Worm (Caenorhabditis elegans): Measurements from ENCODE around the gene frpr-17.

Gene frpr-17

DNA sequence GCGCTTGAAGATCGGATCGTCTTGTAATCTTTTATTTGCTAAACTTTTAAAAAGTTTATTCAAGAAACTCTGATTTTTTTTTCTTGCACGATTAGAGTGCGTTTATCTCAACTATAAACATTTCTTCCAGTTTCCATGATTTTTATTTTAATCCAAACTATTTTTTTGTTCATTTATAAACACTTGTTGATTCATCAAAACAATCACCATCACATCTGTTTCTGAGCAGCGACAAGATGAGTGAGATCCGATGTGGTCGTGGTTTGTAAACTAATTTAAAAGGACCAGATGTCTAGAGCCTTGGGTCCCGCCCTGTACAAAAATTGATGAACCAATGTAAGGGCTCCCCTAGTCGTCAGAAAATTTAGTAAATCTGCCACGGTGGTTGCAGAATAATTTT, 4.7 kb upstream of the frpr-17 start:
- no peak for TF ChIP-seq tab-1 (GFP tag; IDR thresholded peaks at IDR 0.05)
- TF ChIP-seq cog-1 (tag; optimal IDR thresholded peaks at IDR 0.05), result no peak
- TF ChIP-seq T22C8.4 (GFP tag; IDR thresholded peaks at IDR 0.05), result no peak
- no peak for TF ChIP-seq ztf-23 (GFP tag; IDR thresholded peaks at IDR 0.05)
- no peak for TF ChIP-seq ref-1 (GFP tag; conservative IDR thresholded peaks at IDR 0.05)
- no peak for TF ChIP-seq flt-1 (GFP tag; IDR thresholded peaks at IDR 0.05)
- no peak for TF ChIP-seq ztf-29 (GFP tag; IDR thresholded peaks at IDR 0.05)
- no peak for TF ChIP-seq med-1 (GFP tag; optimal IDR thresholded peaks at IDR 0.05; ENCODE audit: insufficient read depth)
- TF ChIP-seq klf-2 (GFP tag; conservative IDR thresholded peaks at IDR 0.05), result no peak

ce11 chrX:14412774-14413173, 6.9 kb downstream of the frpr-17 start, which contains the start of gene fbxa-179:
fbxa-179 (minus strand) TSS chrX:14412874.
- TF ChIP-seq T22C8.4 (GFP tag; IDR thresholded peaks at IDR 0.05) (no peak), tab-1 (GFP tag; IDR thresholded peaks at IDR 0.05) (no peak), ztf-29 (GFP tag; IDR thresholded peaks at IDR 0.05) (no peak), ztf-23 (GFP tag; IDR thresholded peaks at IDR 0.05) (no peak), flt-1 (GFP tag; IDR thresholded peaks at IDR 0.05) (no peak), cog-1 (tag; optimal IDR thresholded peaks at IDR 0.05) (no peak), ref-1 (GFP tag; conservative IDR thresholded peaks at IDR 0.05) (no peak), med-1 (GFP tag; optimal IDR thresholded peaks at IDR 0.05; ENCODE audit: insufficient read depth) (no peak), klf-2 (GFP tag; conservative IDR thresholded peaks at IDR 0.05) (no peak)

DNA sequence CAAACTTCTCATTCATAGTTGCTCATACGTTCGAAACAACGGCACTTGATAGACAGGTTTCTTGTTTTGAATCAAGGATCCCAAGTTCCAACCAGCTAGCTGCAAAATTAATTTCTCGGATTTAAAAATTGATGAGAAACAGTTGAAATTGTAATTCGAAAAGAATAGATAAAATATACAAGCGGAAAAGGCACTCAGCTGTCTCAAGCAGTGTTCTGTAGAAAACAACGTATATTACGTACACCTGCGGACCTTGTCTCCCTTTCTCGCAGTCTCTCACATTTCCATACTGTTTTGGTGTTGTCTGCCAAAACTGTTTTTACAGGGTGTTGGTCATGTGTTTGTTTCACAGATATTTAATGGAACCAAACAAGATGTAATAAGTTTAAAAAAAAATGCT, 9.7 kb downstream of the frpr-17 start, which contains the start of gene F23D12.10:
Gene F23D12.10, minus strand, starts transcription at position 101 of the 400 bp plus-strand sequence.
- TF ChIP-seq ztf-23 (GFP tag; IDR thresholded peaks at IDR 0.05) (no peak), ref-1 (GFP tag; conservative IDR thresholded peaks at IDR 0.05) (no peak), ztf-29 (GFP tag; IDR thresholded peaks at IDR 0.05) (no peak), med-1 (GFP tag; optimal IDR thresholded peaks at IDR 0.05; ENCODE audit: insufficient read depth) (no peak), flt-1 (GFP tag; IDR thresholded peaks at IDR 0.05) (no peak)

ce11 chrX:14421529-14421982, 15.6 kb downstream of the frpr-17 start, which contains the start of gene F23D12.2:
F23D12.2 (minus strand) TSS chrX:14421579.
- no peak for TF ChIP-seq med-1 (GFP tag; optimal IDR thresholded peaks at IDR 0.05; ENCODE audit: insufficient read depth)
- TF ChIP-seq T22C8.4 (GFP tag; IDR thresholded peaks at IDR 0.05), result no peak
- TF ChIP-seq ztf-23 (GFP tag; IDR thresholded peaks at IDR 0.05), result no peak
- no peak for TF ChIP-seq cog-1 (tag; optimal IDR thresholded peaks at IDR 0.05)
- no peak for TF ChIP-seq flt-1 (GFP tag; IDR thresholded peaks at IDR 0.05)
- TF ChIP-seq tab-1 (GFP tag; IDR thresholded peaks at IDR 0.05), result no peak
- TF ChIP-seq ztf-29 (GFP tag; IDR thresholded peaks at IDR 0.05), result no peak
- TF ChIP-seq klf-2 (GFP tag; conservative IDR thresholded peaks at IDR 0.05), result no peak
- no peak for TF ChIP-seq ref-1 (GFP tag; conservative IDR thresholded peaks at IDR 0.05)

DNA sequence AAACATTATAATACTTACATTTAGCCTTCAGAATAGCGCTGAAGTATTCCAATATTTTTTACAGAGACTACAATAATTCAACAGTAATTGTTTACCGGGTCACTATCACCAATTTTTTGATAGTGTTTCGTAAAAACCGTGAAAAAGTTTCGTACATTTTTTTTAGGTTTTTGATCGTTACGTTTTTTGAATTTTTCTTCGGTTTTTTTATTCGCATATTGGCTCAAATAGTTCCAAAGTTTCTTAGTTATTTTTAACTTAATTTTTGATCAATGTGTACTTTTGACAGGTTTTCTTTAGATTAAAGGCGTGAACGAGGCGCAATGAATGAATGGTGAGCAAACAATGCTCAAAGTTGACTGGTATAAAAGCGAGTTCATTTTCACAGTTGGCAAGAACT, 17.2 kb downstream of the frpr-17 start, which contains the start of gene fipr-3:
Gene fipr-3, plus strand, starts transcription at position 301 of the 400 bp plus-strand sequence.
- TF ChIP-seq med-1 (GFP tag; optimal IDR thresholded peaks at IDR 0.05; ENCODE audit: insufficient read depth) (no peak), cog-1 (tag; optimal IDR thresholded peaks at IDR 0.05) (no peak), flt-1 (GFP tag; IDR thresholded peaks at IDR 0.05) (no peak), klf-2 (GFP tag; conservative IDR thresholded peaks at IDR 0.05) (no peak), T22C8.4 (GFP tag; IDR thresholded peaks at IDR 0.05) (no peak), tab-1 (GFP tag; IDR thresholded peaks at IDR 0.05) (no peak), ztf-29 (GFP tag; IDR thresholded peaks at IDR 0.05) (no peak), ztf-23 (GFP tag; IDR thresholded peaks at IDR 0.05) (no peak), ref-1 (GFP tag; conservative IDR thresholded peaks at IDR 0.05) (no peak)

DNA sequence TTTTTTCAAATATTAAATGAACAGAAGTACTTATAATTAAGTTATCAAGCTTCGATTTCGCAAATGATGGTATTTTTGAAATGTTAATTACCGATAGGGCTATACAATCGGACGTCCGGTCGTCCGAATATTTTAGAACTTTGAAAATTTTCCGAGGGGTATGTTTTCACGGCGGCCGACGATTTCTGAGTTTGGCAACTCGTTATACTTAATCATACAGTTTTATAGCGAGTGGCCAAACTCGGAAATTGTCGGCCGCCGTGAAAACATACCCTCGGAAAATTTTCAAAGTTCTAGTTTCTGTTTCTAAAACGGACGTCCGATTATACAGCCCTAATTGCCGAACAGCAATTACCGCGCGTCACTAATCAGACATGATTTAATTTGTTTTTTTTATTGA, 18.3 kb downstream of the frpr-17 start:
- TF ChIP-seq cog-1 (tag; optimal IDR thresholded peaks at IDR 0.05), result no peak

DNA sequence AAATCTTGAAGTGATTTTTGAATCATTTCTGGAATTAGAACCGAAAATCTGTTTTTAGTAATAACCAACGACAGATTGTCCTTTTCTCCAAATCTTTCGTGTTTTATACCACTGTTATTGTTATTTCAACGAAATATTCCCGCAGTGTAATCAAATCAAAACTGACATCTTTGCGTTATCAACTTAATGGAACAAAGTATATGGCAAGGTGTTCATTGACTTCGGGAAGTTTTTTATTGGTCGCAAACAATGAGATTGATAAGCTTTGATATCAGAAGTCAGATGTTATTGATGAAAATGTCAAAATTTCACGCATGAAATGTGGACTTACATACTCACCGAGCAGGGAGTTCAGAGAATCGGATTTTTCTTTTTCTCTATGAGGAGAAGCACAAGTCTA, 18.8 kb downstream of the frpr-17 start, which contains the start of gene F23D12.11:
Gene F23D12.11, minus strand, starts transcription at position 79 of the 400 bp plus-strand sequence.
- TF ChIP-seq T22C8.4 (GFP tag; IDR thresholded peaks at IDR 0.05) (no peak), med-1 (GFP tag; optimal IDR thresholded peaks at IDR 0.05; ENCODE audit: insufficient read depth) (no peak), flt-1 (GFP tag; IDR thresholded peaks at IDR 0.05) (no peak), ztf-23 (GFP tag; IDR thresholded peaks at IDR 0.05) (no peak), cog-1 (tag; optimal IDR thresholded peaks at IDR 0.05) (no peak), ztf-29 (GFP tag; IDR thresholded peaks at IDR 0.05) (no peak), klf-2 (GFP tag; conservative IDR thresholded peaks at IDR 0.05) (no peak), tab-1 (GFP tag; IDR thresholded peaks at IDR 0.05) (no peak), ref-1 (GFP tag; conservative IDR thresholded peaks at IDR 0.05) (no peak)

ce11 chrX:14428052-14428451, 22.1 kb downstream of the frpr-17 start, which contains the start of gene F23D12.1:
F23D12.1 (minus strand) TSS chrX:14428152.
- TF ChIP-seq tab-1 (GFP tag; IDR thresholded peaks at IDR 0.05), result no peak
- no peak for TF ChIP-seq klf-2 (GFP tag; conservative IDR thresholded peaks at IDR 0.05)
- no peak for TF ChIP-seq cog-1 (tag; optimal IDR thresholded peaks at IDR 0.05)
- TF ChIP-seq flt-1 (GFP tag; IDR thresholded peaks at IDR 0.05), result no peak
- TF ChIP-seq med-1 (GFP tag; optimal IDR thresholded peaks at IDR 0.05; ENCODE audit: insufficient read depth), result no peak
- TF ChIP-seq ztf-23 (GFP tag; IDR thresholded peaks at IDR 0.05), result no peak
- no peak for TF ChIP-seq ztf-29 (GFP tag; IDR thresholded peaks at IDR 0.05)
- no peak for TF ChIP-seq ref-1 (GFP tag; conservative IDR thresholded peaks at IDR 0.05)

- TF ChIP-seq ref-1 (GFP tag; conservative IDR thresholded peaks at IDR 0.05), result no peak
- TF ChIP-seq ztf-23 (GFP tag; IDR thresholded peaks at IDR 0.05), result no peak
- no peak for TF ChIP-seq tab-1 (GFP tag; IDR thresholded peaks at IDR 0.05)
- no peak for TF ChIP-seq med-1 (GFP tag; optimal IDR thresholded peaks at IDR 0.05; ENCODE audit: insufficient read depth)
- no peak for TF ChIP-seq ztf-29 (GFP tag; IDR thresholded peaks at IDR 0.05)
- no peak for TF ChIP-seq flt-1 (GFP tag; IDR thresholded peaks at IDR 0.05)
- TF ChIP-seq klf-2 (GFP tag; conservative IDR thresholded peaks at IDR 0.05), result no peak
- TF ChIP-seq T22C8.4 (GFP tag; IDR thresholded peaks at IDR 0.05), result no peak
- TF ChIP-seq cog-1 (tag; optimal IDR thresholded peaks at IDR 0.05), result no peak
These were observed 24.5 kb downstream of the frpr-17 start for ce11 chrX:14430436-14430835.

DNA sequence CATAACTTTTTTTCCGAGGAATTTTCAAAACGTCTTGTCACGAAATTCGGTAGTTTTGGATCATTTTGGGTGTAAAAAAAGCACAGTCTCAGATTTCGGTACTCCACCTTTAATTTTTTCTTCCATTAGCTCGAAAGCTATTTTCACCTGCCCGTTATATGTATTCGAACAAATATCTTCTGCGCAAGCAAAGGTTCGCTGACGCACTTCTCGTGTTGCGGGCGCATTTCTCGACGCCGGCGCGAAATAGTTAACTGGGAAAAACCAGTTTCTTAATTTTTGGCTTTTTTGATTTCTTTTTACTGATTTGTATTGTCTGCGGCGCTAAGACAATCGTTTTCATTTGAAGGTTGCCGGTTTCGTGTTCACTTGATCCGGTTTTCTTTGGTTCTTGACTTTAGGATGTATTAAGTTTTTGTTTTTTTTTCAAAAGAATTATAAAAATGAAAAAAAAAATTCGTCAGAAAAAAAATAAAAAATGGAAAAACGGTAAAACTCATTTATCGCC, 29.8 kb downstream of the frpr-17 start:
- TF ChIP-seq tab-1 (GFP tag; IDR thresholded peaks at IDR 0.05) (no peak), ztf-29 (GFP tag; IDR thresholded peaks at IDR 0.05) (no peak), T22C8.4 (GFP tag; IDR thresholded peaks at IDR 0.05) (no peak), flt-1 (GFP tag; IDR thresholded peaks at IDR 0.05) (no peak), ztf-23 (GFP tag; IDR thresholded peaks at IDR 0.05) (no peak), med-1 (GFP tag; optimal IDR thresholded peaks at IDR 0.05; ENCODE audit: insufficient read depth) (no peak), klf-2 (GFP tag; conservative IDR thresholded peaks at IDR 0.05) (no peak), cog-1 (tag; optimal IDR thresholded peaks at IDR 0.05) (no peak), ref-1 (GFP tag; conservative IDR thresholded peaks at IDR 0.05) (no peak)
